Worm (Caenorhabditis elegans): ENCODE results near the gene clec-137.

DNA sequence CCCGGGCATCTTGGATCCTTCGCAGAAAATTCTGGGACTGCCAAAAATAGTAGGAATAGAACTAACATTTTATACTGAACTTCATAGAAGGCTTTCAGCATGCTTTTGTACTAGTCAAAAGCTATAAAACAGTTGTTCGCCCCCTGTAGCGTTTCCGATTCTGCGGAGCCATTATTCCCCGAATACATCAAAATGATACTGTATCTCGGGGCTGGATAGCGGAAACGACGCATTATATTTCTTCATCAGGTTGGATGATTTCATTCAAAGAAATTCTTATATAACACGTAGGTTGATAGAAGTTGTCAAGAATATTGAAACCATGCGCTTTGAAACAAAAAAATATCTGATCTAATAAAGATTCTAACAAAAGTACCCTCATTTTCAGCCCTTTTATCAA lies at the start of gene clec-137:
- no peak for TF ChIP-seq tbx-11 (GFP tag; IDR thresholded peaks at IDR 0.05)
- no peak for TF ChIP-seq sea-1 (GFP tag; conservative IDR thresholded peaks at IDR 0.05)
- TF ChIP-seq hmg-4 (GFP tag; optimal IDR thresholded peaks at IDR 0.05): no peak
- no peak for TF ChIP-seq F13C5.2 (tag; optimal IDR thresholded peaks at IDR 0.05)
- no peak for TF ChIP-seq ceh-36 (tag; optimal IDR thresholded peaks at IDR 0.05)
- no peak for TF ChIP-seq ets-7 (tag; optimal IDR thresholded peaks at IDR 0.05)

Data from whole organism, early embryonic.